Worm (Caenorhabditis elegans): ENCODE results near the gene F35E8.2.

ce11 chrV:15915307-15915706 is 9.8 kb downstream of the F35E8.2 start:
- no peak for TF ChIP-seq F13H6.1 (tag; optimal IDR thresholded peaks at IDR 0.05)
- no peak for TF ChIP-seq odd-2 (tag; optimal IDR thresholded peaks at IDR 0.05)
- no peak for TF ChIP-seq tbx-2 (tag; optimal IDR thresholded peaks at IDR 0.05)
- no peak for TF ChIP-seq lim-6 (tag; optimal IDR thresholded peaks at IDR 0.05)
- TF ChIP-seq ttx-3 (tag; optimal IDR thresholded peaks at IDR 0.05), result no peak
- no peak for TF ChIP-seq nhr-11 (tag; optimal IDR thresholded peaks at IDR 0.05)
- no peak for TF ChIP-seq elt-4 (tag; optimal IDR thresholded peaks at IDR 0.05)
- TF ChIP-seq K09A11.1 (tag; optimal IDR thresholded peaks at IDR 0.05; ENCODE audit: insufficient read depth), result no peak

Data from whole organism, late embryonic.